Fruit fly (Drosophila melanogaster): ENCODE data around the gene sau.

The sau gene

DNA sequence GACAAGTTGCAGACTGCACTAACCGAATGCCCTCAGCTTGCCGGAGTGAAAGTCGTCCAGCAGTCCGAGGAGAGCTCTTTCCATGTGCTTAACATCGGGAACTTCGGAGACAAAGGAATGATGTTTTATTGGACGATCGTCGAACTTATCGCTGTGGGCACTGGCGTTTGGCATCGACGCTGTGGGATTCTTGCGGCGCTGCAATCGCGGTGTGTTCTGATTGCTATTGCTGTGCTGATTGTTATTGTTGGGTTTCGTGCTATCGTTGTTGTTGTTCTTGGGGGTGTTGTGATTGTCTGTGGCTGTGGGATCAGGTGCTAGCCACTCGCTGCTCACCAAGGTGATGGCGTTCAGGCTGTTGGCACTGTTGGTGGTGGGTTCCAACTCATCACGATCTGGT, 35.5 kb upstream of the sau start:
- no peak for TF ChIP-seq CG17801 (GFP tag; optimal IDR thresholded peaks at IDR 0.05; ENCODE audit: partially characterized antibody)

DNA sequence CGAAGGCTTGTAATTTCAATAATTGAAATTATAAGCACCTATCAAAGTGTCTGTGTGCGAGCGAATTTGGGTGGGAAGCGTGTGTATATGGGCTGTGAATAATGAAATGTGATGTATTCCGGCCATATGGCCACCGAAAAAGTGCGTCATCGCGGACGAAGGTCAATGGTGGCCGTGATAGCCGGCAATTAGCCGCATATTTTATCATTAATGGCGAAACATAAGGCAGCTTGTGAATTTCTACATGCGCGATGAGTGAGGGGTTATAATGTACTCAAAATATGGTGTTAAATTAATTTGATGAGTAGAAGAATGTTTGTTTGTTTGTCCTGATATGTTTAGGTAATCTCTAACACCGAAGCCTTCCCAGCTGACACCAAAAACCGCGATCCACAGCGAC, 34.7 kb upstream of the sau start:
- no peak for TF ChIP-seq CG17801 (GFP tag; optimal IDR thresholded peaks at IDR 0.05; ENCODE audit: partially characterized antibody)

DNA sequence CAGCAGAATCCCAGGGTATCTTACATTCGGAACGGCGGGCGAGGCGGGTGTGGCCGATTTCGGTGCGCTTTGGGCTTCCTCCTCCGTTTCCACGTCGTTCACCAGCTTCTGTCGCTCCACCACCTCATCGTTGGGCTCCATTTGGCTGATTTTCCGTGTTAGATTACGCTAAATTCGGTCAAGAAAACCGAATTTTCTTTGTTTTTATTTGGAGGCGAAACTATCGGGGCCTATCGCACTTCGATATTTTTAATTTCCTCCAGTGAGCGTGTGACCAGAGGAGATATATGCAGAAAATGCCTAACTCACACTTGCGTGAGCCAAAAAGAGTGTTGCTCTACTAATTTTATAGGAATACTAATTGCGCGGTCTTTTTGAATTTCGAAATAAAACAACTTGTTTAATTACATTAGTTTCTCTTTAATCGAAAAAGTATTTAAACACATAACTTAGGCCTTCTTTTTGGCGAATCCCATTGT, 34.0 kb upstream of the sau start, which contains the start of gene CG10874:
TSS of gene CG10874 (minus strand) at position 264 of the 479 bp plus-strand sequence.
- TF ChIP-seq CG17801 (GFP tag; optimal IDR thresholded peaks at IDR 0.05; ENCODE audit: partially characterized antibody), result peak; percentile 57

DNA sequence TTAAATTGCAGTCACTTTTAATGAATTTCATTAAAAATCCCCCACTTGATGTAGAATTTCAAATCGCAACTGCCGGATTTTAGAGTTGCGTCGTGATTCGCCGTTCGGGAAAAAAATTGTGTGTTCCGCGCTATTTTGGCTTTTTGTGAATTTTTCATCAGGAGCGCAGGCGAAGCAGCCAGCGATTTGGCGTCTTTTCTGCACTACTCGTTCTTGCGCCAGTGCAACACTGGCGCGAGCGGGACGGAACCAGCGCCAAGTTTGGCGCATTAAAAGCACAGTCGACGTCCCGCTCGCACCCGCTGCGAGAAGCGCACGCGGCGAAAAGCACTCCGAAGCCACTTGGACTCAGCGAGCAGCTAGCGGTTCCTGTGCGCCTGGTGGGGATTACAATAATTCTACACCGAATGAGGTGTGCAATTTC, 32.8 kb upstream of the sau start:
- peak; percentile 83 for TF ChIP-seq CG17801 (GFP tag; optimal IDR thresholded peaks at IDR 0.05; ENCODE audit: partially characterized antibody)

DNA sequence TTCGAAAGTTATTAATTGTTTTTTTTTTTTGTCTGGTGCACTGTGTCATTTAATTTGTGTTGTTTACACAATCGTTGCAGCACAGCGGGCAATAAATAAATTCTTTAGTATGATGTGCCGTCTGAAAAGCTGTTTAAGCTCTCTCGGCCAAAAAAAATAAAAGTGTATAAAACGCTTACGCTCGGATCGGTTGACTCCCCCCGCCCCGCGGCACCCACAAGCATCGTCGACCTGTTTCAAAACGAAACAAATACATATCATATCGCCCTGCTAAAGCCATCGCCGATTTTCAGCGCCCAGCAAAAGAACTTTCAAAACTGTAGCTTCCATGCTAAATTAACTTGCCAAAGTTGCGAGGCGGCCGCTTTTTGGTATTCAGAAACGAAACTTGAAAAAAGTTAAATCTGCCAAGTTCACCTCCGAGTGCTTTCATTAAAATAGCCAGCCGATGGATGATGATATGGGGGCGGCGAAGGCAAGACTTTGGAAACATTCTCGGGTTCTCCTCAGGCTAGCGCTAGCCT, 31.8 kb upstream of the sau start:
- TF ChIP-seq CG17801 (GFP tag; optimal IDR thresholded peaks at IDR 0.05; ENCODE audit: partially characterized antibody), result no peak

DNA sequence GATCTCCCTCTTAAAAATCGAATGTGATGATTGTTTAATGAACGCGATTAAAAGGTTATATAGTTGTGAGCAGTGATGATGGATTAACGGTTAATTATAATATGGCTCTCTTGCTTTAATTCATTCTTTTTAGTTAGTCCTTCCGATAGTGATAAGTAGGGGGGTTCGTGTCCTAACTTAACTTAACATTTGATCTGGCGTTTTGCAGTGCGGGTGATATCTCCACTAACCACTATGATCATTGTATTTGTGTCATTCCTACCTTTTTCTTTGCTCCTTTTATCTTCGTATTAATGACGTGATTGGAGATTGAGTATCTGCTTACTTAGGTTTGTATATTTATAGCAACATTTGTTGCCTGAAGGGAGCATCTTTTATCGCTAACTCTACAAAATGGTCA, 30.8 kb upstream of the sau start:
- no peak for TF ChIP-seq CG17801 (GFP tag; optimal IDR thresholded peaks at IDR 0.05; ENCODE audit: partially characterized antibody)

DNA sequence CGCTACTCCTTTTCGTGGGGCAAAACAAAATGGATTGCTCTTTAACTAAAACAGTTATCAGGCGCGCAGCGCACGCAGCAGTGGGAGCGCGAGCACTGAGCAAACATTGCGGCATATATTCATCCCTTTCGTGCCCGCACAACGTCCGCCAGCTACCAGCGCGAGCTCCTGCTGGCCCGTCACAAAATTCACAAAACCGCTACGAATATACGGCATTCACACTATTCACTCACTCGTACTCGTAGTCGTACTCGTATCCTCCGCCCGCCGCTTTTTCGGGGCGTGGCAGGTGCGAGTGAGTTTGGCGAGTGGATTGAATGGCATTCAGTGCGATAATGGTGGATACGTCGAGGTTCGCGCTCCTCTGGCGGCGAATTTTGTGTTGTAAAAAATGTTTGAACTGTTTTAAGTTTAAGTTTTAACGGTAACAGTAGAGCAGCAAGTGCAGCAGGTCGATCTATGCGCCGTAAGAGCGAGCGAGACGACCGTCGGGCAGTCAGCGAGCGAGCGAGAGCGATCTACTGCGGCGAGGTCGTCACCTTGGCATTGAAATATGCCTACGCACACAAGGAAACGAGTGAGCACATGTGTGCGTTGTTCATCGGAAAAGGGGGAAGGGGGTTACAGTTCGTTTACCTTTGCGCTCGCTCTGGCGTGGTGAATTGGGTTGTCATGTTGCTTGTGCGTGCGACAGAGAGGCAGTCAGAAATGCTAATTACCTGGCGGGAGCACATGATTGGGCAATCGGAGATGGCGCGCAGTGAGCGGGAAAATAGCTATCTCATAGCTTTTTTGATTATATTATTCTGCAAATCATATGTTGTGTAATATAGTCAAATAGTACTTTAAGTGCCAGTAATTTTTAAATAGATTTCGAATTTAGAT, 29.3 kb upstream of the sau start:
- no peak for TF ChIP-seq CG17801 (GFP tag; optimal IDR thresholded peaks at IDR 0.05; ENCODE audit: partially characterized antibody)

DNA sequence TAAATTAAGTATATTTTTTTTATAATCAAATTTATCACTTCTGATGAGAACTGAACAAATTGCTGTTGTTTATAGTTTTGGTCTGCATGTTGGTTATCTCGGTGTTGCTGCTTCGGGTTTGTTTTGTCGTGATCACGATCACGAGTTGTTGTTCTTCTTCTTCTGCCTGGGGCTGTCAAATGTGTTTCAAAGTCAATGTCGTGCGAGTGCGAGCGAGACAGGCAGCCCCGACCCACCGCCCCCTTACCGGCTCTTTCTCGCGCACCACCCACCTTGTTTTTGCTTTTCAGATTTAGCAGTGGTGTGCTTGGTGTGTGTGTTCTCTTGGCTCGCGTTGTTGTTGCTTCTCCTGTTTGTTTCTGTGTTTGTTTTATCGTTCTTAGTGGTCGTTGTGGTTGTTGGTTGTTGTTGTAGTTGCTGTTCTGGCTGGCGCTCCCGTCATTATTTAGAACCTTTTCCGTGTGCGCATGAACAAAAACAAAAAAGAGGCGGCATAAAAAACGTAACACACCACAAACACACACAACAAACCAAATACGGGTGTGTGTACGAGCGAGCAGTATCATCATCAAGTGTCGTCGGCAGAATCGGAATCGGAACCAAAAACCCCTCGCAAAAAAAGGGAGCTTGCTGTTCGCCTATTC, 28.5 kb upstream of the sau start, which contains the start of gene COX7AL2:
TSS of gene COX7AL2 (minus strand) at position 438 of the 644 bp plus-strand sequence.
- TF ChIP-seq CG17801 (GFP tag; optimal IDR thresholded peaks at IDR 0.05; ENCODE audit: partially characterized antibody), result no peak

DNA sequence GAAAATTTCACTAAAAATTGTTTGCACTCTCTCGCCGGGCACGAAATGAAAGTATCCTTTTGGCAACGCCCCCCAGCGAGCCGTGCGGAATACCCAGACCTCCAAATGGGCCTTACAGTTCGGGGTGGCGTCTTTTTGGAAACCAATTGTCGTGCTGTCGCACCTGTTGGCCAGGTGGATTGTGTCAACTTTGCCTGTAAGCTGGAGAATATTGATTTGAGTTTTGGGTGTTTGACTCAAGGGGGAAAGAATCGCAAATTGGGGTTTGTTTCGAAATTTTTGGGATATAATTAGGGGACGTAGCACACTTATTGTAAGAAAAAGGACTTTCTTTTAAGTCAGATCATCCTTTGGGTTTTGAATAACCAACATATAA, 28.0 kb upstream of the sau start:
- TF ChIP-seq CG17801 (GFP tag; optimal IDR thresholded peaks at IDR 0.05; ENCODE audit: partially characterized antibody), result no peak

DNA sequence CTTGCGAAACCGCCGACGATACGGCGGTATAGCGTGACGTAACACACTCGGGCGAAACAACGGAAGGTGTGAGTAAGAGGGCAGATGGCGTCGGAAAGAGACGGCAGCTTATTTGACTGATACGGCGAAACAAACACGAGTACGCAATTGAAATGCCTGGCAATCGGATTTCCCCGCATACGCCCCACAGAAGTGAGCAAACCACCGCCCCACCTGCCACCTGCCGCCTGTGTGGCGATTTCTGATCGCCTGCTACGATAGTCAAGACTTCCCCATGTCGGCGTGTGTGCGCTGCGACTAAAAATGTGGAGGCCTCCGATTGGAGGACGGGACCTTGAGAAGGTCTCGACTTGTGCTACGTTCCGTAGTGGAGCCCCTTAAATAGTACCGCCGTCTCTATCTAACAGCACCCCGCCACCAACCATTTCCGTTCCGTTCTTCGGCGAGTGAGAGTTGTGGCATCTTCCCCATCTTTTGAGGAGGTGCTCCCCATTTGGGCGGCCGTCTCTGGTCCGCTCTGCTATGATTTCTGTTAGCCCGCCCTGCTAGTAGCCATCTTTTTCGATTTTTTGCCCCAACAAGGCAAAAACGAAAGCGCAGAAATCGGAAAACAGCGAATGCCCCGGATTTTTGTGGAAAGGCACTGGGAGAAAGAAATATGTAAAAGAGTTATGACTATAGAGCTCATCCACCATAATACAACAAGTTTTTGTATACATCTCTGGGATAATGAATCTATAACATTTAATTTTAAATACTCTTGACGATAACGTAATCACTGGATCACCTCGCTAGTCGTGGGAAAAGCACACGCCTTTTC, 27.3 kb upstream of the sau start:
- TF ChIP-seq CG17801 (GFP tag; optimal IDR thresholded peaks at IDR 0.05; ENCODE audit: partially characterized antibody), result peak; percentile 52

DNA sequence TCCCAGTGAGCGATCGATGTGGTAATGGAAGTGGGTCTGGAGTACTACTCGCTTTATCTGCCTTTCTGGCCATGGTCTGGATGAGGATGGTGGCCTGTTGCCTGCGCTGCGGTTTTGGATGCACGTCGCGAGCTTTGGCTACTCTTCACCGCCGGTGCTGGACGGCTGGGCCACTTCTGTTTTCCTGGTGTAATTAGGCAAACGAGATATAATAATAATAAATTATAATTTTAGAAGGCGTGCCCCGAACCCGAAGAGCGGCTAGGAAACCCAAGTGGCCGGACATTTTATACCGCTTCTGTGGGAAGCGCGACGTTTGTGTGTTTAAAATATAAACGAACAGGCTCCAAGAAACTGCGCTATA, 26.7 kb upstream of the sau start:
- TF ChIP-seq CG17801 (GFP tag; optimal IDR thresholded peaks at IDR 0.05; ENCODE audit: partially characterized antibody), result no peak

DNA sequence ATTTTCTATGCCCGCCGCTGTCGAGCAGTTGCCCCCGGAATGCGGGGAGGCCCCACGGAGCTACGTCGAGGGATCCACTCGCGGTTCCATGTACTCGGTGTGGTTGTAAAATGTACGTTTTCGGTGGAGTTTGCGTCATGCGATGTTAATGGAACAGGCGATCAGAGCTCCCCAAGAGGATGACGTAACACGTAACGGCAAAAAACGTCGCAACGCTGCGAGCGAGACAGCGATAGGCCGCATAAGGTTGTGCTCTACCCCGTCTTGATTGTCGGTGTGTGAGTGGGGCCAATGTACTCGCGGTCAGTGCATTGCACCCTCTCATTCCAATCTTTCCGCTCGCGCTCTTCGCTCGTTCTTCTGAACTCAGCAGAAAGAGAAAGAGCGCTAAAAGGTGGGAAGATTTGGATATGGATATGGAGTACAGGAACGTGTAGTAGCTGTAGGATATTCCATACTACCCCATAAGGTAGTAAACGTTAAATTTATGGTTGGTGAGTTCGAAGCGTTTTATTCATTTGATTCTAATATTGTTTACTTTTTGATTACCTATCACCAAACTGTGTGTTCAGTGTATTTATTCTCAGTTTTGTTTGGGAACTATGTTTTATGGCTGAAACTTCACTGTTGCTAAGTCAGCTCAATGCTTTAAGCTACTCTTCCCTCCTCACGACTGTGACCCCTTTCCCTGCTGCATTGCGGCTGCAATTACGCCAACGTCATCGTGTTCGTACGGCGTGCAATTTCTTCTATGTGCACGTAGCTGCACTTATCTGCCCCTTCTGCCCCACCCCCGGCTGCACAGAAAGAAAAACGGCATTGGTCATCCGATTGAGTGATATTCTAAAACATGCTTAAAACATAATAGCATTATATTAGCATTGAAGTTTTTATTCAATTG, 25.8 kb upstream of the sau start:
- TF ChIP-seq CG17801 (GFP tag; optimal IDR thresholded peaks at IDR 0.05; ENCODE audit: partially characterized antibody), result peak; percentile 70

DNA sequence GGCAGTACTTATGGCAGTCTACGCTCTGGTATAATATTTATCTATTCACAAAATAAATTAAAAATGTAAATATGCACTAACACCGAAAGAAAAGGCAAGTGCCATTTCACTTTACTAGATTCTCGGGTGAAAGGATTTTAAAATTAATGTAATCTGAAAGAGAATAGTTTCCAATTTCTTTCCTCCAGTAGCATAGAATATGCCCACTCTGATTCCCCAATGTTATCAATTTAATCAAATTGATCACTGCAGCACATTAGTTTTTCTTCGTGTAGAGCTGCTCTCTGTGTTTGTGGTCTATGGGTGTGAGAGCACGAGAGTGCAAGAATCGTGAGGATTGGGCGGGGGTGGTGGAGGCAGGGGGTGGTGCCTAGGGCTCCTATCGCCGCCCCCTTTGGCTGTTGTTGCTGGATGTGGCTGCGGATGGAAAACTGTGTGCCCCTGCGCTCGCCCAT, 25.0 kb upstream of the sau start:
- TF ChIP-seq CG17801 (GFP tag; optimal IDR thresholded peaks at IDR 0.05; ENCODE audit: partially characterized antibody), result peak; percentile 82
